Worm (Caenorhabditis elegans): Measurements from ENCODE around the gene F45F2.9.

DNA sequence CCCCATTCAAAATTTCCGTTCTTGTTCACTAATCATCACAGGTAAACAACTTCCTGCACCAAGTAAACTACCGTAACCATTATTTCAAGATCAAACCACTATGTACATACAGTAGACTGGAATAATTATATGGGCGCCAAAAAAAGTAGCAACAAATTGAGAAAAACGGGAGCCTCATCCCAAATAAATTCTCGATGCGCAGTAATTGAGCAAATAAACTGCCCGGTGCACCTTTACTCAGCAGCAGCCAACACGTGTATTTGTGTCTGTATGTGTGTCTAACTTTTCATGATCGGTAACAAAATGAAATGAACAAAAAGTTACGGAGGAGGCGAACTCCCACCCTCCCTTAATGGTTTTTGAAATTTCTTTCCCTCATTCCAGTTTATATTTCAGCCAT lies 16.0 kb upstream of the F45F2.9 start, which contains the start of gene otpl-5:
- TF ChIP-seq sem-4 (tag; optimal IDR thresholded peaks at IDR 0.05), result no peak
- no peak for TF ChIP-seq lin-39 (tag; optimal IDR thresholded peaks at IDR 0.05)
- no peak for TF ChIP-seq snpc-4 (tag; optimal IDR thresholded peaks at IDR 0.05)
- no peak for TF ChIP-seq nhr-11 (tag; optimal IDR thresholded peaks at IDR 0.05)
- no peak for TF ChIP-seq mdl-1 (tag; optimal IDR thresholded peaks at IDR 0.05)
- no peak for TF ChIP-seq ceh-82 (tag; optimal IDR thresholded peaks at IDR 0.05)
- no peak for TF ChIP-seq nhr-23 (tag; optimal IDR thresholded peaks at IDR 0.05)
